Worm (Caenorhabditis elegans): ENCODE data around the gene C49F5.3.

DNA sequence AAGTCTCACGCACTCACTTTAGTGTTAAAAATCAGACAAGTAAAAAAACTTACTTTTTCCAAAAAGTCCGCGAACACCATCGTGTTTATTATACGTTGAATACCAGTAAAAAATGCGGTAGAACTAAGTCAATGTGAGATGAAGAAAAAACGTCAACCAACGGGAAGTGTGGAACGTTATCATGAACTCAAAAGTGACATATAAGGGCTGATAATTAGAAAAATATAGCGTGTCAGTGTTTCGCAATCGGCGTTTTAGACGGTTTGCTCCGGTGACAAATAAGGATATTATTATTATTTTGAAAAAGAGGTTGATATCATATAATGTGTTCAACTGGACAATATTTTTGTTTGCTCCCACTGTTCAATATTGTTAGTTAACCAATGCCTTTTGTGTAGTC lies 21.5 kb upstream of the C49F5.3 start:
- no peak for TF ChIP-seq mab-5 (tag; optimal IDR thresholded peaks at IDR 0.05)
- TF ChIP-seq elt-3 (tag; optimal IDR thresholded peaks at IDR 0.05): no peak
- no peak for TF ChIP-seq unc-39 (tag; optimal IDR thresholded peaks at IDR 0.05)
- TF ChIP-seq pha-4 (tag; optimal IDR thresholded peaks at IDR 0.05): no peak
- TF ChIP-seq nhr-12 (tag; optimal IDR thresholded peaks at IDR 0.05): no peak
- TF ChIP-seq mep-1 (tag; optimal IDR thresholded peaks at IDR 0.05): no peak

All from whole organism, mixed stage, embryonic.